Fruit fly (Drosophila melanogaster): ENCODE measurements around the gene zfh1.

Gene zfh1

dm6 chr3R:30821968-30822449 is 56.3 kb downstream of the zfh1 start (continued):
- TF ChIP-seq Dll (GFP tag; IDR thresholded peaks at IDR 0.05; ENCODE audit: partially characterized antibody): 0 out of 4 replicates have a peak, but pooled peaks have one; percentile 33
- no peak for TF ChIP-seq zfh2 (GFP tag; optimal IDR thresholded peaks at IDR 0.05)
- TF ChIP-seq MESR4 (GFP tag; optimal IDR thresholded peaks at IDR 0.05): no peak
- TF ChIP-seq CG2202 (tag; optimal IDR thresholded peaks at IDR 0.05): no peak
- peak; percentile 78 for TF ChIP-seq sqz (GFP tag; optimal IDR thresholded peaks at IDR 0.05)
- no peak for TF ChIP-seq Dip3 (GFP tag; optimal IDR thresholded peaks at IDR 0.05)
- TF ChIP-seq CG6175 (GFP tag; IDR thresholded peaks at IDR 0.05): no peak
- no peak for TF ChIP-seq ab (GFP tag; optimal IDR thresholded peaks at IDR 0.05)
- TF ChIP-seq CG13624 (GFP tag; optimal IDR thresholded peaks at IDR 0.05): peak; percentile 14
- peak; percentile 28; the same call in 1 of the 2 replicates for TF ChIP-seq CG13287 (GFP tag; IDR thresholded peaks at IDR 0.05; ENCODE audit: partially characterized antibody)
- TF ChIP-seq pum (GFP tag; optimal IDR thresholded peaks at IDR 0.05): no peak
- no peak for TF ChIP-seq Dfd (GFP tag; optimal IDR thresholded peaks at IDR 0.05)
- no peak for TF ChIP-seq CG3407 (GFP tag; optimal IDR thresholded peaks at IDR 0.05)

dm6 chr3R:30827544-30827943 is 61.8 kb downstream of the zfh1 start, which contains the start of gene CG15544:
Gene CG15544 (plus strand): TSS chr3R:30827819.
- TF ChIP-seq Xrp1 (GFP tag; IDR thresholded peaks at IDR 0.05) (no peak), sd (tag; optimal IDR thresholded peaks at IDR 0.05) (peak; percentile 31), grn (GFP tag; optimal IDR thresholded peaks at IDR 0.05) (peak; percentile 29), chinmo (GFP tag; IDR thresholded peaks at IDR 0.05; ENCODE audit: partially characterized antibody) (0 out of 4 replicates have a peak, but pooled peaks have one; percentile 43), Jarid2 (GFP tag; optimal IDR thresholded peaks at IDR 0.05) (peak; percentile 21), CG8765 (GFP tag; IDR thresholded peaks at IDR 0.05) (no peak), CG6272 (GFP tag; IDR thresholded peaks at IDR 0.05) (0 out of 2 replicates have a peak, but pooled peaks have one; percentile 14), CG7271 (tag; optimal IDR thresholded peaks at IDR 0.05) (no peak), CG6791 (GFP tag; IDR thresholded peaks at IDR 0.05; ENCODE audit: partially characterized antibody) (0 out of 3 replicates have a peak, but pooled peaks have one; percentile 8), Bgb (GFP tag; IDR thresholded peaks at IDR 0.05; ENCODE audit: partially characterized antibody) (0 out of 2 replicates have a peak, but pooled peaks have one; percentile 14)

dm6 chr3R:30828433-30829034 is 62.8 kb downstream of the zfh1 start:
- TF ChIP-seq Sox102F (GFP tag; optimal IDR thresholded peaks at IDR 0.05): peak; percentile 28
- no peak for TF ChIP-seq CG33557 (GFP tag; optimal IDR thresholded peaks at IDR 0.05)
- TF ChIP-seq da (GFP tag; optimal IDR thresholded peaks at IDR 0.05): no peak
- TF ChIP-seq Drgx (GFP tag; IDR thresholded peaks at IDR 0.05): 0 out of 2 replicates have a peak, but pooled peaks have one; percentile 31
- TF ChIP-seq Trl (optimal IDR thresholded peaks at IDR 0.05): no peak
- TF ChIP-seq Trl (GFP tag; optimal IDR thresholded peaks at IDR 0.05): no peak
- TF ChIP-seq gem (tag; optimal IDR thresholded peaks at IDR 0.05): peak; percentile 2

dm6 chr3R:30832130-30832529 is 66.4 kb downstream of the zfh1 start:
- TF ChIP-seq CG3065 (GFP tag; optimal IDR thresholded peaks at IDR 0.05) (no peak), CG6654 (GFP tag; optimal IDR thresholded peaks at IDR 0.05) (no peak), Ets65A (GFP tag) (peak; percentile 92)

dm6 chr3R:30833078-30833477 is 67.4 kb downstream of the zfh1 start:
- peak; percentile 66 for TF ChIP-seq Drgx (GFP tag; IDR thresholded peaks at IDR 0.05)
- TF ChIP-seq ranshi (GFP tag; IDR thresholded peaks at IDR 0.05): 0 out of 2 replicates have a peak, but pooled peaks have one; percentile 10
- TF ChIP-seq ftz-f1 (GFP tag; optimal IDR thresholded peaks at IDR 0.05): no peak
- peak in 1 of 2 experiments; percentile 42 for TF ChIP-seq bsh (GFP tag; optimal IDR thresholded peaks at IDR 0.05)
- TF ChIP-seq CG5180 (GFP tag; optimal IDR thresholded peaks at IDR 0.05): peak; percentile 58
- peak; percentile 38 for TF ChIP-seq sens (GFP tag)
- TF ChIP-seq ase (GFP tag; IDR thresholded peaks at IDR 0.05): no peak
